Fruit fly (Drosophila melanogaster): ENCODE results near the gene CG14445.

The CG14445 gene

dm6 chrX:6263614-6264130 is 26.6 kb downstream of the CG14445 start (continued):
- TF ChIP-seq CG43689 (GFP tag; IDR thresholded peaks at IDR 0.05) (0 out of 2 replicates have a peak, but pooled peaks have one; percentile 20), pho (GFP tag; optimal IDR thresholded peaks at IDR 0.05) (peak; percentile 48), Taf1 (GFP tag; IDR thresholded peaks at IDR 0.05) (no peak), Gug (GFP tag; IDR thresholded peaks at IDR 0.05) (peak; percentile 64; the same call in 3 of the 4 replicates), Jarid2 (GFP tag; optimal IDR thresholded peaks at IDR 0.05) (peak; percentile 68), toy (GFP tag; IDR thresholded peaks at IDR 0.05) (0 out of 2 replicates have a peak, but pooled peaks have one; percentile 6), CG17359 (tag; optimal IDR thresholded peaks at IDR 0.05) (peak; percentile 75), CG11398 (GFP tag; optimal IDR thresholded peaks at IDR 0.05) (peak; percentile 26), tx (GFP tag; optimal IDR thresholded peaks at IDR 0.05) (no peak), CG16813 (GFP tag; IDR thresholded peaks at IDR 0.05; ENCODE audit: partially characterized antibody) (no peak), HHEX (GFP tag; optimal IDR thresholded peaks at IDR 0.05) (peak; percentile 82), Vsx1 (GFP tag; optimal IDR thresholded peaks at IDR 0.05) (peak; percentile 66), CG7839 (tag; optimal IDR thresholded peaks at IDR 0.05) (peak; percentile 89), sens-2 (GFP tag; IDR thresholded peaks at IDR 0.05) (0 out of 2 replicates have a peak, but pooled peaks have one; percentile 27), CG10959 (GFP tag; IDR thresholded peaks at IDR 0.05) (no peak), chm (GFP tag; IDR thresholded peaks at IDR 0.05) (no peak), CG5180 (GFP tag; optimal IDR thresholded peaks at IDR 0.05) (peak; percentile 76), dmrt99B (tag; optimal IDR thresholded peaks at IDR 0.05) (peak; percentile 89), wek (GFP tag; optimal IDR thresholded peaks at IDR 0.05) (peak; percentile 20), ATbp (GFP tag; optimal IDR thresholded peaks at IDR 0.05) (peak; percentile 68), Ets97D (GFP tag; optimal IDR thresholded peaks at IDR 0.05) (peak; percentile 12), CG4707 (GFP tag; optimal IDR thresholded peaks at IDR 0.05) (no peak), hkb (optimal IDR thresholded peaks at IDR 0.05) (no peak), hkb (GFP tag; IDR thresholded peaks at IDR 0.05) (peak; percentile 84), peb (GFP tag; IDR thresholded peaks at IDR 0.05) (0 out of 2 replicates have a peak, but pooled peaks have one; percentile 15), gro (GFP tag; optimal IDR thresholded peaks at IDR 0.05) (peak; percentile 58), Camta (GFP tag; optimal IDR thresholded peaks at IDR 0.05) (peak; percentile 44), CG7372 (GFP tag; IDR thresholded peaks at IDR 0.05) (peak; percentile 54; the same call in 1 of the 2 replicates), Ptx1 (GFP tag; IDR thresholded peaks at IDR 0.05) (peak; percentile 67), Dref (GFP tag; IDR thresholded peaks at IDR 0.05) (no peak), B-H1 (GFP tag; IDR thresholded peaks at IDR 0.05) (peak; percentile 39; the same call in 1 of the 3 replicates), CG31388 (GFP tag; optimal IDR thresholded peaks at IDR 0.05) (peak; percentile 50), fd102C (GFP tag; optimal IDR thresholded peaks at IDR 0.05) (no peak), CG2120 (GFP tag; optimal IDR thresholded peaks at IDR 0.05) (peak; percentile 82), ttk (GFP tag; IDR thresholded peaks at IDR 0.05) (peak; percentile 43; the same call in 1 of the 2 replicates), CG17328 (GFP tag; IDR thresholded peaks at IDR 0.05) (no peak), z (GFP tag; IDR thresholded peaks at IDR 0.05) (no peak), br (optimal IDR thresholded peaks at IDR 0.05) (no peak), MBD-R2 (GFP tag; IDR thresholded peaks at IDR 0.05) (peak; percentile 27; the same call in 1 of the 2 replicates), Antp (GFP tag; optimal IDR thresholded peaks at IDR 0.05) (peak; percentile 45), cg (GFP tag; optimal IDR thresholded peaks at IDR 0.05) (no peak), stwl (tag; optimal IDR thresholded peaks at IDR 0.05) (no peak), Dip2 (GFP tag; IDR thresholded peaks at IDR 0.05) (no peak), eyg (GFP tag; optimal IDR thresholded peaks at IDR 0.05) (no peak), Dfd (GFP tag; optimal IDR thresholded peaks at IDR 0.05) (no peak), Elba2 (GFP tag; optimal IDR thresholded peaks at IDR 0.05) (no peak), Pdp1 (GFP tag; optimal IDR thresholded peaks at IDR 0.05) (peak; percentile 47 to 56), NC2β (GFP tag; optimal IDR thresholded peaks at IDR 0.05) (no peak), CG8765 (GFP tag; IDR thresholded peaks at IDR 0.05) (no peak), sd (tag; optimal IDR thresholded peaks at IDR 0.05) (peak; percentile 97), Med (GFP tag) (peak; percentile 94)

All from whole organism, embryonic.